Worm (Caenorhabditis elegans) whole organism, late embryonic: ENCODE measurements around the gene Y25C1A.8.

ENCODE experiments used
- F13H6.1 ChIP-seq: sonication (generic microtip); optimal IDR thresholded peaks from 2 replicates; lab custom pipeline; 2016; ENCODE audit warnings: missing genetic modification characterization, missing compliant biosample characterization
- fkh-10 ChIP-seq: fragments of 150-350 bp; optimal IDR thresholded peaks from 2 replicates; lab custom pipeline; 2014; ENCODE audit warnings: missing biosample characterization, missing genetic modification reagents, missing genetic modification characterization
- fkh-6 ChIP-seq: sonication (generic microtip); optimal IDR thresholded peaks from 2 replicates; lab custom pipeline; 2016; ENCODE audit warnings: missing genetic modification characterization, missing compliant biosample characterization
- lim-6 ChIP-seq: sonication (generic microtip); optimal IDR thresholded peaks from 2 replicates; lab custom pipeline; 2016; ENCODE audit warnings: missing genetic modification characterization, missing compliant biosample characterization
- syd-9 ChIP-seq: sonication (generic microtip); optimal IDR thresholded peaks from 2 replicates; lab custom pipeline; 2016; ENCODE audit warnings: mild to moderate bottlenecking, missing genetic modification characterization, moderate library complexity, missing compliant biosample characterization
- ttx-3 ChIP-seq: sonication (generic microtip); optimal IDR thresholded peaks from 2 replicates; lab custom pipeline; 2016; ENCODE audit warnings: missing genetic modification reagents, missing genetic modification characterization, missing compliant biosample characterization

ce11 chrII:3043358-3043757, 33.4 kb downstream of the Y25C1A.8 start, which contains the start of gene B0454.8:
- TF ChIP-seq ttx-3 (tag; lab: Kevin White, UChicago) (no peak), fkh-10 (GFP tag; lab: Kevin White, UChicago) (no peak), F13H6.1 (tag; lab: Kevin White, UChicago) (no peak), lim-6 (no peak), fkh-6 (tag; lab: Kevin White, UChicago) (no peak), syd-9 (no peak)
